Fruit fly (Drosophila melanogaster): Measurements from ENCODE around the gene knrl.
A peak's percentile ranks its signal among the peaks of the same experiment; 100 is the strongest.

Gene knrl

DNA sequence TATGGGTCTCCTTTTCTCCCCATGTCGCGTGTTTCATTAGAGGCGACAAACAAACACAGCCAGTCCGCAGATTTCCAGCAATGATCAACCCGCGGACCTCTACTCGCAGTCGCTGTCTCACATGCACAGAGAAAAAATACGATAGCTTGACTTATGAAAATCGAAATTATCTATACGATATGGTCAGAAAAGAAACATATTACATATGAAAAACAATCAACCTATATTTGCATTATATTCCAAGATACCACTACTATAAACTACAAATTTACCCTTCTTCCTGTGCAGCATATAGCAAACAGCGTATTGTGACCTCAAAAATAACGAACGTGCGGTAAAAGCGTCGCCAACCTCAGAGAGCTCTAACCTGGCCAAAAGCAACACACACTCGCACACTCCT is 11.4 kb upstream of the knrl start:
- no peak for TF ChIP-seq ab (GFP tag; optimal IDR thresholded peaks at IDR 0.05)
- no peak for TF ChIP-seq CG10274 (GFP tag; optimal IDR thresholded peaks at IDR 0.05)
- no peak for TF ChIP-seq Tbp (GFP tag; optimal IDR thresholded peaks at IDR 0.05)

DNA sequence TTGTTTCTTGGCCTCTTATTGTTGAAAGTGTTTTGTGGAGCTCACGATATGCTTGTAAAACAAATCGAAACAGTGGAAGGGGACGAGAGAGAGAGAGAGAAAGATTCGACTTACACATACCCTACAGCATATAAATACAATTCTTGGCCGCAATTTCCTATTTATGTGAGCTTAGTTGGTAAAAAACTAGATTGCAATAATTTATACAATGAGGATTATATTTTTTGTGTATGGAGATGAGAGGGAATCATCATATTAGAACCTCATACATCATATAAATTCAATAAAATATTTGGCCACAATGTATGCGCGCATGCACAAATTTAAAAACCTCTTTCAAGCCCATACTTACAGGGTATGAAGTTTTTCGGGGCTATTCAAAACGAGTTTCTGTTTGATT is 10.1 kb upstream of the knrl start:
- TF ChIP-seq Hr78 (GFP tag; optimal IDR thresholded peaks at IDR 0.05) (no peak), sob (GFP tag; IDR thresholded peaks at IDR 0.05) (no peak), ro (GFP tag; IDR thresholded peaks at IDR 0.05) (no peak), ac (GFP tag; optimal IDR thresholded peaks at IDR 0.05) (no peak), CG6175 (GFP tag; IDR thresholded peaks at IDR 0.05) (no peak), Optix (GFP tag; IDR thresholded peaks at IDR 0.05) (no peak), ERR (GFP tag; optimal IDR thresholded peaks at IDR 0.05) (no peak), Oli (tag; optimal IDR thresholded peaks at IDR 0.05) (peak; percentile 58), tap (tag; optimal IDR thresholded peaks at IDR 0.05) (peak; percentile 27), sc (optimal IDR thresholded peaks at IDR 0.05) (no peak), sc (GFP tag; optimal IDR thresholded peaks at IDR 0.05) (peak; percentile 35), cato (GFP tag; optimal IDR thresholded peaks at IDR 0.05; ENCODE audit: borderline replicate concordance) (peak; percentile 27), Xbp1 (GFP tag; optimal IDR thresholded peaks at IDR 0.05) (peak; percentile 25), Ssrp (tag; optimal IDR thresholded peaks at IDR 0.05) (no peak), HLH3B (GFP tag; IDR thresholded peaks at IDR 0.05) (no peak), CG13287 (GFP tag; IDR thresholded peaks at IDR 0.05; ENCODE audit: partially characterized antibody) (no peak), bab2 (GFP tag; optimal IDR thresholded peaks at IDR 0.05) (peak; percentile 39), gro (GFP tag; optimal IDR thresholded peaks at IDR 0.05) (no peak), Mad (GFP tag; optimal IDR thresholded peaks at IDR 0.05) (peak; percentile 13), nmo (GFP tag; optimal IDR thresholded peaks at IDR 0.05) (peak; percentile 71), CG9727 (GFP tag; optimal IDR thresholded peaks at IDR 0.05) (peak; percentile 64), CG17328 (GFP tag; IDR thresholded peaks at IDR 0.05) (0 out of 2 replicates have a peak, but pooled peaks have one; percentile 33), chm (GFP tag; IDR thresholded peaks at IDR 0.05) (no peak), slbo (GFP tag; IDR thresholded peaks at IDR 0.05) (no peak), grn (GFP tag; optimal IDR thresholded peaks at IDR 0.05) (no peak), CG8924 (tag; optimal IDR thresholded peaks at IDR 0.05) (peak; percentile 49), Scr (GFP tag; IDR thresholded peaks at IDR 0.05; ENCODE audit: partially characterized antibody) (no peak), CG12391 (tag; optimal IDR thresholded peaks at IDR 0.05) (peak; percentile 44), H15 (GFP tag; IDR thresholded peaks at IDR 0.05) (no peak), B-H1 (GFP tag; IDR thresholded peaks at IDR 0.05) (no peak), CG2116 (GFP tag; optimal IDR thresholded peaks at IDR 0.05) (no peak), Bteb2 (GFP tag; optimal IDR thresholded peaks at IDR 0.05) (no peak), CG5245 (GFP tag; optimal IDR thresholded peaks at IDR 0.05) (peak; percentile 50), Dip3 (GFP tag; optimal IDR thresholded peaks at IDR 0.05) (no peak), CG14441 (GFP tag; IDR thresholded peaks at IDR 0.05) (no peak), HHEX (GFP tag; optimal IDR thresholded peaks at IDR 0.05) (peak; percentile 39), CG12942 (GFP tag; optimal IDR thresholded peaks at IDR 0.05) (no peak), Pdp1 (GFP tag; optimal IDR thresholded peaks at IDR 0.05) (peak; percentile 24 to 45), zen (tag; optimal IDR thresholded peaks at IDR 0.05) (peak; percentile 36), usp (GFP tag; optimal IDR thresholded peaks at IDR 0.05) (no peak), pho (GFP tag; optimal IDR thresholded peaks at IDR 0.05) (no peak), CG7357 (GFP tag; IDR thresholded peaks at IDR 0.05) (no peak), CG10209 (GFP tag; optimal IDR thresholded peaks at IDR 0.05) (peak; percentile 45), Max (GFP tag; optimal IDR thresholded peaks at IDR 0.05) (no peak), CG7987 (GFP tag; optimal IDR thresholded peaks at IDR 0.05) (no peak), CG8944 (GFP tag; optimal IDR thresholded peaks at IDR 0.05) (no peak), sug (tag; optimal IDR thresholded peaks at IDR 0.05) (no peak), CG4730 (GFP tag; IDR thresholded peaks at IDR 0.05) (no peak)

Data from whole organism, embryonic.